Worm (Caenorhabditis elegans) whole organism, young adult: ENCODE measurements around the gene cyp-31A5.

Experiments used
- Y53F4B.3 ChIP-seq: fragments of 200-800 bp; sonication (Bioruptor generic); IDR thresholded peaks from 2 replicates; pipeline ENCODE4 v1.3.6; 2022; ENCODE audit warnings: missing genetic modification reagents, missing genetic modification characterization, missing compliant biosample characterization
- ccch-3 ChIP-seq: fragments of 200-800 bp; sonication (Bioruptor generic); optimal IDR thresholded peaks from 2 replicates; lab custom pipeline; 2018; ENCODE audit warnings: mild to moderate bottlenecking, missing genetic modification characterization, missing compliant biosample characterization
- ceh-79 ChIP-seq: sonication (generic microtip); optimal IDR thresholded peaks from 2 replicates; lab custom pipeline; 2017; ENCODE audit warnings: mild to moderate bottlenecking, missing genetic modification characterization, missing compliant biosample characterization
- gei-17 ChIP-seq: fragments of 200-800 bp; sonication (Bioruptor generic); optimal IDR thresholded peaks from 2 replicates; lab custom pipeline; 2018; ENCODE audit warnings: mild to moderate bottlenecking, missing genetic modification characterization, missing compliant biosample characterization
- lir-1 ChIP-seq: fragments of 200-800 bp; sonication (Bioruptor generic); conservative IDR thresholded peaks from 2 replicates; pipeline ENCODE4 v1.3.6; 2022; ENCODE audit warnings: missing genetic modification reagents, missing genetic modification characterization, missing compliant biosample characterization
- mes-4 ChIP-seq: sonication (generic microtip); optimal IDR thresholded peaks from 2 replicates; lab custom pipeline; 2016; ENCODE audit warnings: missing genotype, missing genetic modification characterization, missing compliant biosample characterization
- nfya-2 ChIP-seq: fragments of 200-800 bp; sonication (Bioruptor generic); IDR thresholded peaks from 2 replicates; pipeline ENCODE4 v1.3.6; 2022; ENCODE audit warnings: missing genetic modification reagents, missing genetic modification characterization, missing compliant biosample characterization
- snpc-1.1 ChIP-seq: sonication (generic microtip); optimal IDR thresholded peaks from 2 replicates; lab custom pipeline; 2017; ENCODE audit warnings: missing genetic modification characterization, mild to moderate bottlenecking, missing compliant biosample characterization, antibody characterized with exemption, moderate library complexity, missing genotype, missing genetic modification reagents; ENCODE audit not compliant: insufficient read depth
- snpc-4 ChIP-seq, 5 experiments: fragments of 150-350 bp in 1 of 5; sonication (generic microtip) in 4 of 5; optimal IDR thresholded peaks; 2 replicates each; lab custom pipeline; 2014 to 2018; ENCODE audit warnings: missing genetic modification characterization in 5 of 5, missing biosample characterization in 3 of 5, antibody characterized with exemption in 2 of 5, mild to moderate bottlenecking in 2 of 5, missing compliant biosample characterization in 2 of 5, missing genotype in 2 of 5, moderate library complexity in 2 of 5, missing genetic modification reagents in 1 of 5

DNA sequence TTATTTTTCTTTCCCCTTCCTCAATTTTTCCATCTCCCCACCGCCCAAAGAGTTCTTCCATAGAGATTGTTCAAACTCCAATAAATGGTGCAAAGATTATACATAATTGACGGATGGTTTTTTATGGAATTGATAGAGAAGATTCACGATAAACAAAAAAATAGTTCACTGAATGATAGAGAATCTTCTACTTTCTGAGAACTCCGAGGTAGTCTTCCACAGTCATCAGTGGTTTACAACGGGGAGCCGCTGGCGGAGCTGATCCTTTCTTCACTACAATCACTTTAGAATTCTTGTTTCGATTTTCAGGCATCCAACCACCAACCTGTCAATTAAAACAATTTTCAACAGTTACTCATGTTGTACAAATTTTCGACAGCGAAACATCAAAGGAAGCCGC, 45.1 kb upstream of the cyp-31A5 start:
- TF ChIP-seq lir-1, result no peak
- no peak for TF ChIP-seq nfya-2
- TF ChIP-seq mes-4 (tag; lab: Kevin White, UChicago), result no peak
- no peak for TF ChIP-seq snpc-1.1
- TF ChIP-seq snpc-4 (GFP tag; optimal IDR thresholded peaks at IDR 0.05; lab: Kevin White, UChicago), result no peak
- TF ChIP-seq snpc-4 (tag; optimal IDR thresholded peaks at IDR 0.05; lab: Kevin White, UChicago), result peak in 1 of 4 experiments; percentile 44
- TF ChIP-seq Y53F4B.3 (GFP tag; lab: Robert Waterston, UW), result no peak
- no peak for TF ChIP-seq ccch-3 (GFP tag; lab: Kevin White, UChicago)
- no peak for TF ChIP-seq ceh-79 (tag; lab: Kevin White, UChicago)
- TF ChIP-seq gei-17 (GFP tag; lab: Kevin White, UChicago), result no peak
